Fruit fly (Drosophila melanogaster) whole organism, embryonic: ENCODE measurements around the gene CG11629.

ENCODE experiments used
- CG15479 ChIP-seq: fragments of 200-800 bp; sonication (Bioruptor generic); optimal IDR thresholded peaks from 3 replicates; lab custom pipeline; 2019; ENCODE audit warnings: missing biosample characterization, mild to moderate bottlenecking, missing genetic modification characterization, moderate library complexity
- CG18619 ChIP-seq: fragments of 200-800 bp; sonication (Bioruptor generic); optimal IDR thresholded peaks from 3 replicates; lab custom pipeline; 2017; ENCODE audit warnings: missing biosample characterization, mild to moderate bottlenecking, missing genetic modification characterization
- CG2129 ChIP-seq: fragments of 200-800 bp; sonication (Bioruptor generic); IDR thresholded peaks from 2 replicates; pipeline ENCODE4 v1.3.6; 2022; ENCODE audit warnings: missing biosample characterization, missing genetic modification characterization; ENCODE audit not compliant: partially characterized antibody
- CG2199 ChIP-seq: fragments of 200-800 bp; sonication (Bioruptor generic); IDR thresholded peaks from 3 replicates; pipeline ENCODE4 v1.3.6; 2022; ENCODE audit warnings: missing biosample characterization, missing genetic modification characterization
- CG3163 ChIP-seq: fragments of 200-800 bp; sonication (Bioruptor generic); optimal IDR thresholded peaks from 3 replicates; lab custom pipeline; 2016; ENCODE audit warnings: missing biosample characterization, missing genetic modification characterization
- CG42726 ChIP-seq: fragments of 200-800 bp; sonication (Bioruptor generic); IDR thresholded peaks from 2 replicates; pipeline ENCODE4 v1.3.6; 2022; ENCODE audit warnings: missing biosample characterization, missing genetic modification characterization; ENCODE audit not compliant: partially characterized antibody
- CG5180 ChIP-seq: fragments of 200-800 bp; sonication (Bioruptor generic); optimal IDR thresholded peaks from 3 replicates; lab custom pipeline; 2017; ENCODE audit warnings: missing biosample characterization, missing genetic modification characterization, mild to moderate bottlenecking, moderate library complexity, missing genetic modification reagents
- CG7271 ChIP-seq: fragments of 200-800 bp; sonication (Bioruptor generic); optimal IDR thresholded peaks from 2 replicates; lab custom pipeline; 2018; ENCODE audit warnings: missing biosample characterization, mild to moderate bottlenecking, missing genetic modification characterization, moderate library complexity
- CG8388 ChIP-seq: fragments of 200-800 bp; sonication (Bioruptor generic); optimal IDR thresholded peaks from 2 replicates; lab custom pipeline; 2019; ENCODE audit warnings: missing biosample characterization, mild to moderate bottlenecking, missing genetic modification characterization, moderate library complexity
- D ChIP-seq, 2 experiments: fragments of 200-800 bp in 1 of 2; fragments of >200 bp in 1 of 2; sonication (Bioruptor generic) in 1 of 2; optimal IDR thresholded peaks; 2 replicates in 1 of 2; 3 replicates in 1 of 2; lab custom pipeline; 2017; ENCODE audit warnings: mild to moderate bottlenecking in 1 of 2, missing biosample characterization in 1 of 2, missing genetic modification characterization in 1 of 2, missing genetic modification reagents in 1 of 2
- Dbx ChIP-seq: fragments of 200-800 bp; sonication (Bioruptor generic); IDR thresholded peaks from 3 replicates; pipeline ENCODE4 v1.3.6; 2022; ENCODE audit warnings: missing biosample characterization, missing genetic modification characterization
- Ets65A ChIP-seq: fragments of 200-800 bp; sonication (Bioruptor generic); peaks from one replicate; lab custom pipeline; 2016; ENCODE audit warnings: missing biosample characterization, missing genetic modification characterization
- Ets97D ChIP-seq: fragments of 200-800 bp; sonication (Bioruptor generic); optimal IDR thresholded peaks from 3 replicates; lab custom pipeline; 2016; ENCODE audit warnings: missing biosample characterization, missing genetic modification characterization
- Fer1 ChIP-seq: fragments of 200-800 bp; sonication (Bioruptor generic); optimal IDR thresholded peaks from 2 replicates; lab custom pipeline; 2017; ENCODE audit warnings: missing biosample characterization, mild to moderate bottlenecking, missing genetic modification characterization
- Fer2 ChIP-seq: fragments of 200-800 bp; sonication (Bioruptor generic); optimal IDR thresholded peaks from 2 replicates; lab custom pipeline; 2018; ENCODE audit warnings: missing biosample characterization, mild to moderate bottlenecking, missing genetic modification characterization, moderate library complexity
- Kr ChIP-seq: fragments of 200-800 bp; sonication (Bioruptor generic); optimal IDR thresholded peaks from 2 replicates; lab custom pipeline; 2017; ENCODE audit warnings: missing biosample characterization, mild to moderate bottlenecking, missing genetic modification characterization
- Med ChIP-seq: fragments of 200-800 bp; sonication (Bioruptor generic); peaks from one replicate; lab custom pipeline; 2016; ENCODE audit warnings: missing biosample characterization, missing genetic modification characterization, mild to moderate bottlenecking, inconsistent platforms, moderate library complexity
- abd-A ChIP-seq: fragments of 200-800 bp; sonication (Bioruptor generic); optimal IDR thresholded peaks from 3 replicates; lab custom pipeline; 2019; ENCODE audit warnings: missing biosample characterization, mild to moderate bottlenecking, missing genetic modification characterization, moderate library complexity
- cad ChIP-seq: fragments of >200 bp; optimal IDR thresholded peaks from 2 replicates; lab custom pipeline; 2017; ENCODE audit warnings: missing biosample characterization, missing genetic modification characterization
- esg ChIP-seq: fragments of 200-800 bp; sonication (Bioruptor generic); conservative IDR thresholded peaks from 2 replicates; pipeline ENCODE4 v1.3.6; 2022; ENCODE audit warnings: missing biosample characterization, missing genetic modification characterization
- fd96Cb ChIP-seq: fragments of 200-800 bp; sonication (Bioruptor generic); optimal IDR thresholded peaks from 2 replicates; lab custom pipeline; 2018; ENCODE audit warnings: missing biosample characterization, mild to moderate bottlenecking, missing genetic modification characterization, moderate library complexity
- ftz-f1 ChIP-seq: fragments of 200-800 bp; sonication (Bioruptor generic); optimal IDR thresholded peaks from 2 replicates; lab custom pipeline; 2016; ENCODE audit warnings: missing biosample characterization, missing genetic modification characterization
- lov ChIP-seq, 2 experiments: fragments of 200-800 bp in 1 of 2; fragments of >200 bp in 1 of 2; sonication (Bioruptor generic) in 1 of 2; IDR thresholded peaks in 1 of 2; optimal IDR thresholded peaks in 1 of 2; 2 replicates in 1 of 2; 3 replicates in 1 of 2; pipeline versions ENCODE4 v1.3.6 to Lab custom; 2017 to 2022; ENCODE audit warnings: missing biosample characterization in 1 of 2, missing genetic modification characterization in 1 of 2
- luna ChIP-seq: fragments of 200-800 bp; sonication (Bioruptor generic); optimal IDR thresholded peaks from 2 replicates; lab custom pipeline; 2016; ENCODE audit warnings: missing biosample characterization, missing genetic modification characterization
- mirr ChIP-seq: fragments of 200-800 bp; sonication (Bioruptor generic); optimal IDR thresholded peaks from 3 replicates; lab custom pipeline; 2018; ENCODE audit warnings: missing biosample characterization, mild to moderate bottlenecking, missing genetic modification characterization
- nom ChIP-seq: fragments of 200-800 bp; sonication (Bioruptor generic); optimal IDR thresholded peaks from 2 replicates; lab custom pipeline; 2017; ENCODE audit warnings: missing biosample characterization, missing genetic modification characterization, mild to moderate bottlenecking, moderate library complexity, missing genetic modification reagents
- pita ChIP-seq: fragments of 200-800 bp; sonication (Bioruptor generic); optimal IDR thresholded peaks from 2 replicates; lab custom pipeline; 2017; ENCODE audit warnings: missing biosample characterization, mild to moderate bottlenecking, missing genetic modification characterization
- pros ChIP-seq: fragments of 200-800 bp; sonication (Bioruptor generic); optimal IDR thresholded peaks from 3 replicates; lab custom pipeline; 2019; ENCODE audit warnings: missing biosample characterization, mild to moderate bottlenecking, missing genetic modification characterization, moderate library complexity
- sob ChIP-seq: fragments of 200-800 bp; sonication (Bioruptor generic); IDR thresholded peaks from 2 replicates; pipeline ENCODE4 v1.3.6; 2022; ENCODE audit warnings: missing biosample characterization, missing genetic modification characterization
- tll ChIP-seq, 2 experiments: fragments of 200-800 bp in 1 of 2; fragments of >200 bp in 1 of 2; sonication (Bioruptor generic) in 1 of 2; optimal IDR thresholded peaks; 2 replicates each; lab custom pipeline; 2017 to 2019; ENCODE audit warnings: missing biosample characterization in 2 of 2, missing genetic modification characterization in 2 of 2, mild to moderate bottlenecking in 1 of 2, moderate library complexity in 1 of 2
- twi ChIP-seq: fragments of 200-800 bp; optimal IDR thresholded peaks from 2 replicates; lab custom pipeline; 2019; ENCODE audit warnings: missing biosample characterization, mild to moderate bottlenecking, missing genetic modification characterization, moderate library complexity
- zen ChIP-seq: fragments of 200-800 bp; sonication (Bioruptor generic); optimal IDR thresholded peaks from 3 replicates; lab custom pipeline; 2018; ENCODE audit warnings: missing biosample characterization, mild to moderate bottlenecking, missing genetic modification characterization, moderate library complexity

The CG11629 gene

dm6 chr2L:21881504-21882124 is 16.5 kb downstream of the CG11629 start (continued):
- TF ChIP-seq CG2129 (no peak), mirr (GFP tag; lab: Kevin White, UChicago) (no peak), nom (GFP tag; lab: Kevin White, UChicago) (no peak), CG5180 (GFP tag; lab: Kevin White, UChicago) (no peak), Ets65A (GFP tag; lab: Kevin White, UChicago) (peak; percentile 6), CG3163 (GFP tag; lab: Kevin White, UChicago) (no peak), esg (GFP tag; lab: Robert Waterston, UW) (no peak), ftz-f1 (GFP tag; lab: Kevin White, UChicago) (no peak)
- TF ChIP-seq, all 482 proteins: peak for 5

dm6 chr2L:21879411-21879810 is 18.7 kb downstream of the CG11629 start:
- TF ChIP-seq Fer2 (tag; lab: Kevin White, UChicago) (no peak), Fer1 (no peak), CG42726 (GFP tag; lab: Robert Waterston, UW) (no peak), CG18619 (no peak)

dm6 chr2L:21877006-21877405 is 21.1 kb downstream of the CG11629 start:
- TF ChIP-seq luna: no peak
- peak; percentile 82 for TF ChIP-seq zen (tag; lab: Kevin White, UChicago)
- no peak for TF ChIP-seq sob (GFP tag; lab: Robert Waterston, UW)
- TF ChIP-seq Ets97D (GFP tag; lab: Kevin White, UChicago): no peak
- peak; percentile 43 for TF ChIP-seq CG7271
- TF ChIP-seq Ets65A (GFP tag; lab: Kevin White, UChicago): peak; percentile 72
- TF ChIP-seq cad (GFP tag; lab: Kevin White, UChicago): peak; percentile 99
- peak; percentile 100 for TF ChIP-seq CG15479
- peak; percentile 70 for TF ChIP-seq Kr (GFP tag; lab: Kevin White, UChicago)
- TF ChIP-seq tll (GFP tag; optimal IDR thresholded peaks at IDR 0.05; lab: Kevin White, UChicago): peak in 1 of 2 experiments; percentile 100
- peak; percentile 22 for TF ChIP-seq twi (tag; lab: Kevin White, UChicago)
- TF ChIP-seq D (optimal IDR thresholded peaks at IDR 0.05; lab: Kevin White, UChicago): peak; percentile 73
- TF ChIP-seq D (GFP tag; optimal IDR thresholded peaks at IDR 0.05; lab: Kevin White, UChicago): no peak

dm6 chr2L:21873696-21874095 is 24.4 kb downstream of the CG11629 start:
- TF ChIP-seq Med (GFP tag; lab: Kevin White, UChicago): peak; percentile 52
- TF ChIP-seq lov (optimal IDR thresholded peaks at IDR 0.05; lab: Kevin White, UChicago): no peak
- 0 out of 3 replicates have a peak, but pooled peaks have one; percentile 18 for TF ChIP-seq lov (GFP tag; IDR thresholded peaks at IDR 0.05; lab: Robert Waterston, UW)
- no peak for TF ChIP-seq CG2199
- peak; percentile 54 for TF ChIP-seq pros
- TF ChIP-seq fd96Cb (tag; lab: Kevin White, UChicago): no peak
- no peak for TF ChIP-seq Dbx (GFP tag; lab: Robert Waterston, UW)
- TF ChIP-seq abd-A (tag; lab: Kevin White, UChicago): peak; percentile 69
- TF ChIP-seq CG8388 (GFP tag; lab: Kevin White, UChicago): peak; percentile 84
- TF ChIP-seq pita (GFP tag; lab: Kevin White, UChicago): no peak
